Fruit fly (Drosophila melanogaster): Measurements from ENCODE around the gene Ror.

dm6 chr2L:10280772-10281171 lies 29.1 kb downstream of the Ror start, which contains the start of gene CG34043:
- TF ChIP-seq CTCF (optimal IDR thresholded peaks at IDR 0.05) (no peak), CG8478 (optimal IDR thresholded peaks at IDR 0.05) (no peak)

All from S2 (cell line).